Worm (Caenorhabditis elegans): Measurements from ENCODE around the gene srbc-56.

- TF ChIP-seq ama-1 (optimal IDR thresholded peaks at IDR 0.05) (no peak), ceh-9 (tag; optimal IDR thresholded peaks at IDR 0.05) (no peak), unc-62 (GFP tag; optimal IDR thresholded peaks at IDR 0.05) (no peak), nhr-43 (tag; optimal IDR thresholded peaks at IDR 0.05; ENCODE audit: poor library complexity, severe bottlenecking) (no peak), unc-39 (tag; optimal IDR thresholded peaks at IDR 0.05) (no peak), nhr-23 (tag; optimal IDR thresholded peaks at IDR 0.05) (no peak), R02D3.7 (tag; optimal IDR thresholded peaks at IDR 0.05) (no peak), egl-27 (tag; optimal IDR thresholded peaks at IDR 0.05) (no peak), fos-1 (tag; optimal IDR thresholded peaks at IDR 0.05) (no peak), daf-12 (tag; optimal IDR thresholded peaks at IDR 0.05) (no peak)
These were observed 38.2 kb downstream of the srbc-56 start, which contains the start of gene T26E4.7 for ce11 chrV:15793270-15793669.
